Fruit fly (Drosophila melanogaster): ENCODE measurements around the gene CG12499.

Gene CG12499

DNA sequence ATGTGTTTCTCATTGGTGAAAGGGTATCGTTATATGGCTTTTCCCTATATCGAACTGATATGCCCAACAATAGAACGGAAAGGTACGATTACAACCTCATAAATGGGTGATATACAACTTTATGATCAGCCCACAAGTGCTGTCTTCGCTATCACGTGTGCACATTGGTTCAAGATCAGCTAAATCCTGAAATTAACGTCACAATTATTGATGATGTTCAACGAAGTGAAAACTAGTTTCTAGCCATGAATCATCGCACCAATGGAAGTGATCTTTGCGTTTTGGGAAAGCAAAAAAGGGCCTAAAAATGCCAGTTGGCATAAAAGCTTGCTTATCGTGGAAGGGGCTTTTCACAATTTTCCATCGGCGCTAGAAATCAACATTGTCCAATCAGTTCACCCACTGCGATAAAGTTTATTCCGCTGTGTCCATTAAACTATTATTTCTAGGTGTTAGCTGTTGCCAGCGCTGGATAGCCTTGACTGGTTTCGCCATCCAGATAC, 18.3 kb upstream of the CG12499 start, which contains the start of gene CG7054 (continued):
- TF ChIP-seq da (GFP tag; optimal IDR thresholded peaks at IDR 0.05) (no peak), Elba2 (GFP tag; optimal IDR thresholded peaks at IDR 0.05) (no peak), CG8944 (GFP tag; optimal IDR thresholded peaks at IDR 0.05) (no peak), unc-4 (GFP tag; IDR thresholded peaks at IDR 0.05; ENCODE audit: partially characterized antibody) (no peak), Sox100B (GFP tag; optimal IDR thresholded peaks at IDR 0.05) (no peak), Fer1 (GFP tag; optimal IDR thresholded peaks at IDR 0.05) (peak; percentile 21), kay (GFP tag; optimal IDR thresholded peaks at IDR 0.05) (peak; percentile 90), inv (GFP tag; IDR thresholded peaks at IDR 0.05; ENCODE audit: partially characterized antibody) (no peak), CG13894 (tag; optimal IDR thresholded peaks at IDR 0.05) (peak; percentile 88), Oli (tag; optimal IDR thresholded peaks at IDR 0.05) (no peak), ash1 (GFP tag; optimal IDR thresholded peaks at IDR 0.05) (no peak), NC2β (GFP tag; optimal IDR thresholded peaks at IDR 0.05) (no peak), cg (GFP tag; optimal IDR thresholded peaks at IDR 0.05) (no peak), Hr3 (GFP tag; optimal IDR thresholded peaks at IDR 0.05) (no peak), HLH54F (GFP tag; optimal IDR thresholded peaks at IDR 0.05) (no peak), Mes4 (GFP tag; optimal IDR thresholded peaks at IDR 0.05) (no peak), cas (GFP tag; IDR thresholded peaks at IDR 0.05) (no peak), trh (GFP tag; optimal IDR thresholded peaks at IDR 0.05) (no peak), H2.0 (GFP tag; IDR thresholded peaks at IDR 0.05) (no peak), gsb-n (tag; optimal IDR thresholded peaks at IDR 0.05) (no peak), CG9817 (tag; optimal IDR thresholded peaks at IDR 0.05) (no peak), CG11456 (GFP tag; IDR thresholded peaks at IDR 0.05) (no peak), dmrt11E (tag; optimal IDR thresholded peaks at IDR 0.05) (no peak), CG13775 (GFP tag; optimal IDR thresholded peaks at IDR 0.05) (peak; percentile 9), br (optimal IDR thresholded peaks at IDR 0.05) (no peak), NC2α (GFP tag; optimal IDR thresholded peaks at IDR 0.05) (no peak), CG33213 (GFP tag; optimal IDR thresholded peaks at IDR 0.05) (no peak), Bdp1 (GFP tag; optimal IDR thresholded peaks at IDR 0.05) (no peak), CrebB (tag; optimal IDR thresholded peaks at IDR 0.05) (peak; percentile 37), CG2678 (tag; optimal IDR thresholded peaks at IDR 0.05) (peak; percentile 61), CG9797 (GFP tag; optimal IDR thresholded peaks at IDR 0.05) (no peak), fru (optimal IDR thresholded peaks at IDR 0.05) (no peak), CG32767 (GFP tag; IDR thresholded peaks at IDR 0.05) (no peak), CG2116 (GFP tag; optimal IDR thresholded peaks at IDR 0.05) (no peak), CG2889 (GFP tag; IDR thresholded peaks at IDR 0.05) (no peak), CG9876 (GFP tag; optimal IDR thresholded peaks at IDR 0.05) (no peak), CG31388 (GFP tag; optimal IDR thresholded peaks at IDR 0.05) (no peak), CG17829 (tag; optimal IDR thresholded peaks at IDR 0.05) (no peak), Taf1 (GFP tag; IDR thresholded peaks at IDR 0.05) (no peak), CG6683 (GFP tag; optimal IDR thresholded peaks at IDR 0.05) (no peak), sug (tag; optimal IDR thresholded peaks at IDR 0.05) (peak; percentile 81), lmd (GFP tag; IDR thresholded peaks at IDR 0.05) (no peak), danr (GFP tag; IDR thresholded peaks at IDR 0.05) (no peak), CG4730 (GFP tag; IDR thresholded peaks at IDR 0.05) (no peak), gro (GFP tag; optimal IDR thresholded peaks at IDR 0.05) (peak; percentile 34), onecut (GFP tag; IDR thresholded peaks at IDR 0.05) (no peak), bigmax (GFP tag; optimal IDR thresholded peaks at IDR 0.05) (no peak), CG10543 (GFP tag; optimal IDR thresholded peaks at IDR 0.05) (peak; percentile 56), CG2129 (GFP tag; IDR thresholded peaks at IDR 0.05; ENCODE audit: partially characterized antibody) (no peak), CG1603 (tag; optimal IDR thresholded peaks at IDR 0.05) (peak; percentile 32), Camta (GFP tag; optimal IDR thresholded peaks at IDR 0.05) (no peak), Doc3 (GFP tag; IDR thresholded peaks at IDR 0.05; ENCODE audit: partially characterized antibody) (0 out of 3 replicates have a peak, but pooled peaks have one; percentile 18)
